Worm (Caenorhabditis elegans): ENCODE results near the gene attf-5.
A peak's percentile ranks its signal among the peaks of the same experiment; 100 is the strongest.

The attf-5 gene

ce11 chrX:772184-772583, 16.0 kb upstream of the attf-5 start, which contains the start of gene T04G9.4:
Gene T04G9.4 (plus strand): TSS chrX:772476.
- TF ChIP-seq lin-14 (GFP tag; optimal IDR thresholded peaks at IDR 0.05), result peak; percentile 62
- peak; percentile 79 for TF ChIP-seq nhr-85 (tag)
- TF ChIP-seq nhr-20 (tag; optimal IDR thresholded peaks at IDR 0.05), result peak; percentile 5
- peak; percentile 56 for TF ChIP-seq blmp-1 (tag; optimal IDR thresholded peaks at IDR 0.05)
- no peak for TF ChIP-seq ces-1 (GFP tag; optimal IDR thresholded peaks at IDR 0.05)

ce11 chrX:777421-777820, 10.7 kb upstream of the attf-5 start, which contains the start of gene nas-15:
Gene nas-15 (plus strand): TSS chrX:777721.
- TF ChIP-seq nhr-11 (tag; optimal IDR thresholded peaks at IDR 0.05) (no peak), mef-2 (tag; optimal IDR thresholded peaks at IDR 0.05) (no peak), ceh-63 (GFP tag; optimal IDR thresholded peaks at IDR 0.05) (no peak), ceh-90 (tag; optimal IDR thresholded peaks at IDR 0.05) (no peak), nhr-47 (tag; optimal IDR thresholded peaks at IDR 0.05) (no peak), pax-3 (tag; optimal IDR thresholded peaks at IDR 0.05) (no peak), zip-4 (GFP tag; optimal IDR thresholded peaks at IDR 0.05) (no peak), hlh-17 (GFP tag; optimal IDR thresholded peaks at IDR 0.05; ENCODE audit: borderline replicate concordance) (no peak)

- TF ChIP-seq lir-3 (tag; optimal IDR thresholded peaks at IDR 0.05; ENCODE audit: poor library complexity) (no peak), nhr-47 (tag; optimal IDR thresholded peaks at IDR 0.05) (no peak), nhr-237 (tag; optimal IDR thresholded peaks at IDR 0.05) (no peak), dpl-1 (GFP tag; optimal IDR thresholded peaks at IDR 0.05) (no peak)
These were observed 8.9 kb upstream of the attf-5 start for ce11 chrX:779259-779658.

ce11 chrX:780027-780426, 8.1 kb upstream of the attf-5 start:
- TF ChIP-seq isw-1 (GFP tag; IDR thresholded peaks at IDR 0.05), result no peak
- no peak for TF ChIP-seq vab-15 (tag; optimal IDR thresholded peaks at IDR 0.05)
- TF ChIP-seq efl-1 (optimal IDR thresholded peaks at IDR 0.05), result no peak
- peak in 1 of 2 experiments; percentile 71 for TF ChIP-seq efl-1 (GFP tag; optimal IDR thresholded peaks at IDR 0.05 in 1 of 2)
- TF ChIP-seq F16B12.6 (tag; optimal IDR thresholded peaks at IDR 0.05), result no peak
- TF ChIP-seq skn-1 (tag; optimal IDR thresholded peaks at IDR 0.05), result no peak
- no peak for TF ChIP-seq pag-3 (tag; optimal IDR thresholded peaks at IDR 0.05; ENCODE audit: borderline replicate concordance, insufficient read depth)
- TF ChIP-seq nhr-237 (tag; optimal IDR thresholded peaks at IDR 0.05), result no peak
- TF ChIP-seq ceh-88 (GFP tag; IDR thresholded peaks at IDR 0.05), result no peak

- no peak for TF ChIP-seq pag-3 (tag; optimal IDR thresholded peaks at IDR 0.05; ENCODE audit: borderline replicate concordance, insufficient read depth)
These were observed 3.3 kb upstream of the attf-5 start, which contains the start of gene T04G9.6 for ce11 chrX:784853-785252. Gene T04G9.6 (minus strand): TSS chrX:784953.

ce11 chrX:785368-785767, 2.8 kb upstream of the attf-5 start:
- TF ChIP-seq nhr-47 (tag; optimal IDR thresholded peaks at IDR 0.05) (peak; percentile 68), tbx-2 (tag; optimal IDR thresholded peaks at IDR 0.05) (peak; percentile 11), swsn-7 (tag; optimal IDR thresholded peaks at IDR 0.05) (peak; percentile 34), lir-3 (tag; optimal IDR thresholded peaks at IDR 0.05; ENCODE audit: poor library complexity) (no peak), pag-3 (tag; optimal IDR thresholded peaks at IDR 0.05; ENCODE audit: borderline replicate concordance, insufficient read depth) (no peak), irx-1 (tag; optimal IDR thresholded peaks at IDR 0.05) (peak; percentile 13), lin-35 (GFP tag; optimal IDR thresholded peaks at IDR 0.05) (no peak), xbp-1 (tag; optimal IDR thresholded peaks at IDR 0.05) (peak; percentile 27), sox-4 (tag; optimal IDR thresholded peaks at IDR 0.05) (peak; percentile 12), ceh-82 (tag; optimal IDR thresholded peaks at IDR 0.05) (peak in 1 of 3 experiments; percentile 34), dsc-1 (tag; optimal IDR thresholded peaks at IDR 0.05) (peak; percentile 75), C16A3.4 (tag; optimal IDR thresholded peaks at IDR 0.05) (peak; percentile 8), snu-23 (GFP tag; optimal IDR thresholded peaks at IDR 0.05) (peak; percentile 66), efl-1 (optimal IDR thresholded peaks at IDR 0.05) (no peak), efl-1 (GFP tag; optimal IDR thresholded peaks at IDR 0.05 in 1 of 2) (peak in 1 of 2 experiments; percentile 69), nhr-85 (tag) (peak; percentile 68), ceh-8 (GFP tag; optimal IDR thresholded peaks at IDR 0.05) (peak; percentile 29), nhr-90 (tag; optimal IDR thresholded peaks at IDR 0.05; ENCODE audit: poor library complexity) (peak; percentile 58), rnt-1 (tag; optimal IDR thresholded peaks at IDR 0.05) (peak; percentile 51), ets-5 (GFP tag; IDR thresholded peaks at IDR 0.05) (no peak), nhr-20 (tag; optimal IDR thresholded peaks at IDR 0.05) (peak; percentile 26)

Measured in whole organism, L1 larva.